Worm (Caenorhabditis elegans): ENCODE measurements around the gene srt-47.

DNA sequence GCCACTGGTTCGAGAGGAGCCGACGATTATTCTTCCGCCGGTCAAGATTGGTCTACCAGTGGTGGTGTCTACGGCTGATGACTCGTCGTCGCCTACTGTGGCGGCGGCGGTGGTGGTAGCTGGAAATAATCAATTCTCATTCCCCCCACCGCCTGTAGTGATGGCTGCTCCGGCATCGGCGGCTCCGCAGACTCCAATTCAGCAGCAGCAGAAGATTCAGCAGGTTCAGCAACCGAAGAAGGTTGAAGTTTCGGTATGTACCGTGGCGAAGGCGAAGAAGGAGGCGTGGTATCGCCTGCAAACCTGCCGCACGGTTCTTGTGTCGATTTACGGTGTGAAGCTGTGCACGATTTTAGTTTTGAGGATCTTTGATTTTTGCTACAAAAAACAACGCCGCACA lies 7.0 kb downstream of the srt-47 start:
- TF ChIP-seq ceh-20 (GFP tag; IDR thresholded peaks at IDR 0.05), result no peak
- no peak for TF ChIP-seq aly-2 (tag; optimal IDR thresholded peaks at IDR 0.05)
- TF ChIP-seq lsy-2 (tag; optimal IDR thresholded peaks at IDR 0.05), result no peak
- no peak for TF ChIP-seq nhr-6 (tag; optimal IDR thresholded peaks at IDR 0.05)
- no peak for TF ChIP-seq ama-1 (optimal IDR thresholded peaks at IDR 0.05)

Data from whole organism, L4 larva.